Fruit fly (Drosophila melanogaster) whole organism, embryonic: Measurements from ENCODE around the gene CG5068.

ENCODE experiments used
- Ada2b ChIP-seq: fragments of 200-800 bp; sonication (Bioruptor generic); IDR thresholded peaks from 2 replicates; pipeline ENCODE4 v1.3.6; 2022; ENCODE audit warnings: missing biosample characterization, missing genetic modification characterization
- Antp ChIP-seq: fragments of 200-800 bp; sonication (Bioruptor generic); optimal IDR thresholded peaks from 3 replicates; lab custom pipeline; 2016; ENCODE audit warnings: missing biosample characterization, missing genetic modification characterization
- Asciz ChIP-seq: fragments of 200-800 bp; sonication (Bioruptor generic); optimal IDR thresholded peaks from 2 replicates; lab custom pipeline; 2017; ENCODE audit warnings: missing biosample characterization, mild to moderate bottlenecking, missing genetic modification characterization, missing genetic modification reagents
- Awh ChIP-seq: fragments of 200-800 bp; sonication (Bioruptor generic); IDR thresholded peaks from 2 replicates; pipeline ENCODE4, ENCODE4 v1.3.6; 2022; ENCODE audit warnings: missing biosample characterization, missing genetic modification characterization
- CG10366 ChIP-seq: fragments of 200-800 bp; sonication (Bioruptor generic); IDR thresholded peaks from 2 replicates; pipeline ENCODE4 v1.3.6; 2022; ENCODE audit warnings: missing biosample characterization, missing genetic modification characterization
- CG12744 ChIP-seq: fragments of 200-800 bp; sonication (Bioruptor generic); optimal IDR thresholded peaks from 2 replicates; lab custom pipeline; 2016; ENCODE audit warnings: missing biosample characterization, missing genetic modification characterization
- CG13287 ChIP-seq: fragments of 200-800 bp; sonication (Bioruptor generic); IDR thresholded peaks from 2 replicates; pipeline ENCODE4 v1.3.6; 2022; ENCODE audit warnings: missing biosample characterization, missing genetic modification characterization; ENCODE audit not compliant: partially characterized antibody
- CG13296 ChIP-seq: fragments of 200-800 bp; sonication (Bioruptor generic); optimal IDR thresholded peaks from 3 replicates; lab custom pipeline; 2018; ENCODE audit warnings: missing biosample characterization, mild to moderate bottlenecking, missing genetic modification characterization
- CG14014 ChIP-seq: fragments of 200-800 bp; sonication (Bioruptor generic); IDR thresholded peaks from 2 replicates; pipeline ENCODE4 v1.3.6; 2022; ENCODE audit warnings: missing biosample characterization, missing genetic modification characterization
- CG14050 ChIP-seq: fragments of 200-800 bp; sonication (Bioruptor generic); IDR thresholded peaks from 3 replicates; pipeline ENCODE4 v1.3.6; 2022; ENCODE audit warnings: missing biosample characterization, missing genetic modification characterization
- CG14441 ChIP-seq: fragments of 200-800 bp; sonication (Bioruptor generic); IDR thresholded peaks from 2 replicates; pipeline ENCODE4 v1.3.6; 2022; ENCODE audit warnings: missing biosample characterization, missing genetic modification characterization
- CG15269 ChIP-seq: fragments of 200-800 bp; sonication (Bioruptor generic); optimal IDR thresholded peaks from 2 replicates; lab custom pipeline; 2018; ENCODE audit warnings: missing biosample characterization, mild to moderate bottlenecking, missing genetic modification characterization, moderate library complexity
- CG1792 ChIP-seq: fragments of 200-800 bp; sonication (Bioruptor generic); optimal IDR thresholded peaks from 2 replicates; lab custom pipeline; 2016; ENCODE audit warnings: missing biosample characterization, missing genetic modification characterization
- CG18262 ChIP-seq: fragments of 200-800 bp; optimal IDR thresholded peaks from 3 replicates; lab custom pipeline; 2019; ENCODE audit warnings: missing biosample characterization, mild to moderate bottlenecking, missing genetic modification characterization, moderate library complexity
- CG1832 ChIP-seq: fragments of 200-800 bp; sonication (Bioruptor generic); optimal IDR thresholded peaks from 2 replicates; lab custom pipeline; 2017; ENCODE audit warnings: missing biosample characterization, mild to moderate bottlenecking, missing genetic modification characterization, inconsistent platforms
- CG18764 ChIP-seq: fragments of 200-800 bp; sonication (Bioruptor generic); optimal IDR thresholded peaks from 3 replicates; lab custom pipeline; 2016; ENCODE audit warnings: missing biosample characterization, missing genetic modification characterization
- CG2678 ChIP-seq: fragments of 200-800 bp; sonication (Bioruptor generic); optimal IDR thresholded peaks from 3 replicates; lab custom pipeline; 2019; ENCODE audit warnings: missing biosample characterization, mild to moderate bottlenecking, missing genetic modification characterization, moderate library complexity
- CG31224 ChIP-seq: fragments of 200-800 bp; sonication (Bioruptor generic); IDR thresholded peaks from 2 replicates; pipeline ENCODE4 v1.3.6; 2022; ENCODE audit warnings: missing biosample characterization, missing genetic modification characterization
- CG32532 ChIP-seq: fragments of 200-800 bp; sonication (Bioruptor generic); IDR thresholded peaks from 2 replicates; pipeline ENCODE4 v1.3.6; 2022; ENCODE audit warnings: missing biosample characterization, missing genetic modification characterization
- CG33213 ChIP-seq: fragments of 200-800 bp; sonication (Bioruptor generic); optimal IDR thresholded peaks from 3 replicates; lab custom pipeline; 2016; ENCODE audit warnings: missing biosample characterization, missing genetic modification characterization
- CG7372 ChIP-seq: fragments of 200-800 bp; sonication (Bioruptor generic); IDR thresholded peaks from 2 replicates; pipeline ENCODE4 v1.3.6; 2022; ENCODE audit warnings: missing biosample characterization, missing genetic modification characterization
- CG7786 ChIP-seq: fragments of 200-800 bp; sonication (Bioruptor generic); optimal IDR thresholded peaks from 2 replicates; lab custom pipeline; 2016; ENCODE audit warnings: missing biosample characterization, missing genetic modification characterization
- CG7839 ChIP-seq: fragments of 200-800 bp; sonication (Bioruptor generic); optimal IDR thresholded peaks from 3 replicates; lab custom pipeline; 2018; ENCODE audit warnings: missing biosample characterization, mild to moderate bottlenecking, missing genetic modification characterization, moderate library complexity
- CG7963 ChIP-seq: fragments of 200-800 bp; sonication (Bioruptor generic); IDR thresholded peaks from 3 replicates; pipeline ENCODE4 v1.3.6; 2022; ENCODE audit warnings: missing biosample characterization, missing genetic modification characterization; ENCODE audit not compliant: partially characterized antibody
- CG9609 ChIP-seq: fragments of 200-800 bp; sonication (Bioruptor generic); optimal IDR thresholded peaks from 3 replicates; lab custom pipeline; 2016; ENCODE audit warnings: missing biosample characterization, missing genetic modification characterization
- CG9727 ChIP-seq: fragments of 200-800 bp; sonication (Bioruptor generic); optimal IDR thresholded peaks from 3 replicates; lab custom pipeline; 2017; ENCODE audit warnings: missing biosample characterization, mild to moderate bottlenecking, missing genetic modification characterization
- CG9817 ChIP-seq: fragments of 200-800 bp; sonication (Bioruptor generic); optimal IDR thresholded peaks from 2 replicates; lab custom pipeline; 2018; ENCODE audit warnings: missing biosample characterization, mild to moderate bottlenecking, missing genetic modification characterization, moderate library complexity
- Dad ChIP-seq: fragments of 200-800 bp; sonication (Bioruptor generic); optimal IDR thresholded peaks from 3 replicates; lab custom pipeline; 2016; ENCODE audit warnings: missing biosample characterization, missing genetic modification characterization
- Doc3 ChIP-seq: fragments of 200-800 bp; sonication (Bioruptor generic); IDR thresholded peaks from 3 replicates; pipeline ENCODE4 v1.3.6; 2022; ENCODE audit warnings: missing biosample characterization, missing genetic modification characterization; ENCODE audit not compliant: partially characterized antibody
- Fer2 ChIP-seq: fragments of 200-800 bp; sonication (Bioruptor generic); optimal IDR thresholded peaks from 2 replicates; lab custom pipeline; 2018; ENCODE audit warnings: missing biosample characterization, mild to moderate bottlenecking, missing genetic modification characterization, moderate library complexity
- H15 ChIP-seq: fragments of 200-800 bp; sonication (Bioruptor generic); IDR thresholded peaks from 3 replicates; pipeline ENCODE4 v1.3.6; 2022; ENCODE audit warnings: missing biosample characterization, missing genetic modification characterization
- HLHmδ ChIP-seq: fragments of 200-800 bp; sonication (Bioruptor generic); optimal IDR thresholded peaks from 2 replicates; lab custom pipeline; 2018; ENCODE audit warnings: missing biosample characterization, mild to moderate bottlenecking, missing genetic modification characterization, moderate library complexity
- Hr3 ChIP-seq: fragments of 200-800 bp; sonication (Bioruptor generic); optimal IDR thresholded peaks from 3 replicates; lab custom pipeline; 2016; ENCODE audit warnings: missing biosample characterization, missing genetic modification characterization
- Hr78 ChIP-seq, 2 experiments: fragments of 200-800 bp in 1 of 2; fragments of >200 bp in 1 of 2; sonication (Bioruptor generic) in 1 of 2; optimal IDR thresholded peaks; 2 replicates each; lab custom pipeline; 2017 to 2019; ENCODE audit warnings: missing biosample characterization in 2 of 2, missing genetic modification characterization in 2 of 2, mild to moderate bottlenecking in 1 of 2, moderate library complexity in 1 of 2
- Lim3 ChIP-seq: fragments of 200-800 bp; sonication (Bioruptor generic); IDR thresholded peaks from 2 replicates; pipeline ENCODE4 v1.3.6; 2022; ENCODE audit warnings: missing biosample characterization, missing genetic modification characterization
- Lpt ChIP-seq: fragments of >200 bp; optimal IDR thresholded peaks from 2 replicates; lab custom pipeline; 2018; ENCODE audit warnings: missing biosample characterization, missing genetic modification characterization
- Nf-YC ChIP-seq: fragments of 200-800 bp; optimal IDR thresholded peaks from 3 replicates; lab custom pipeline; 2019; ENCODE audit warnings: missing biosample characterization, mild to moderate bottlenecking, missing genetic modification characterization, moderate library complexity
- Sox102F ChIP-seq: fragments of 200-800 bp; sonication (Bioruptor generic); optimal IDR thresholded peaks from 2 replicates; lab custom pipeline; 2018; ENCODE audit warnings: missing biosample characterization, mild to moderate bottlenecking, missing genetic modification characterization, moderate library complexity
- Trl ChIP-seq, 3 experiments: fragments of >200 bp in 2 of 3; fragments of 200-800 bp in 1 of 3; sonication (Bioruptor generic) in 1 of 3; optimal IDR thresholded peaks; 2 replicates in 1 of 3; 3 replicates in 2 of 3; lab custom pipeline; 2016 to 2017; ENCODE audit warnings: missing biosample characterization in 1 of 3, missing genetic modification characterization in 1 of 3
- al ChIP-seq: fragments of 200-800 bp; sonication (Bioruptor generic); IDR thresholded peaks from 2 replicates; pipeline ENCODE4 v1.3.6; 2022; ENCODE audit warnings: missing biosample characterization, missing genetic modification characterization
- ap ChIP-seq: fragments of 200-800 bp; sonication (Bioruptor generic); IDR thresholded peaks from 2 replicates; pipeline ENCODE4 v1.3.6; 2022; ENCODE audit warnings: missing biosample characterization, missing genetic modification characterization
- cad ChIP-seq: fragments of >200 bp; optimal IDR thresholded peaks from 2 replicates; lab custom pipeline; 2017; ENCODE audit warnings: missing biosample characterization, missing genetic modification characterization
- chn ChIP-seq: fragments of 200-800 bp; sonication (Bioruptor generic); optimal IDR thresholded peaks from 2 replicates; lab custom pipeline; 2016; ENCODE audit warnings: missing biosample characterization, missing genetic modification characterization
- dysf ChIP-seq: fragments of 200-800 bp; sonication (Bioruptor generic); IDR thresholded peaks from 3 replicates; pipeline ENCODE4 v1.3.6; 2022; ENCODE audit warnings: missing biosample characterization, missing genetic modification characterization
- gsb ChIP-seq: fragments of 200-800 bp; sonication (Bioruptor generic); IDR thresholded peaks from 2 replicates; pipeline ENCODE4 v1.3.6; 2022; ENCODE audit warnings: missing biosample characterization, missing genetic modification characterization
- inv ChIP-seq: fragments of 200-800 bp; sonication (Bioruptor generic); IDR thresholded peaks from 2 replicates; pipeline ENCODE4 v1.3.6; 2022; ENCODE audit warnings: missing biosample characterization, missing genetic modification characterization; ENCODE audit not compliant: partially characterized antibody
- p53 ChIP-seq: fragments of 200-800 bp; sonication (Bioruptor generic); optimal IDR thresholded peaks from 2 replicates; lab custom pipeline; 2016; ENCODE audit warnings: missing biosample characterization, missing genetic modification characterization
- phol ChIP-seq: fragments of 200-800 bp; sonication (Bioruptor generic); optimal IDR thresholded peaks from 3 replicates; lab custom pipeline; 2018; ENCODE audit warnings: missing biosample characterization, mild to moderate bottlenecking, missing genetic modification characterization, moderate library complexity
- pros ChIP-seq: fragments of 200-800 bp; sonication (Bioruptor generic); optimal IDR thresholded peaks from 3 replicates; lab custom pipeline; 2019; ENCODE audit warnings: missing biosample characterization, mild to moderate bottlenecking, missing genetic modification characterization, moderate library complexity
- slou ChIP-seq: fragments of 200-800 bp; sonication (Bioruptor generic); optimal IDR thresholded peaks from 3 replicates; lab custom pipeline; 2016; ENCODE audit warnings: missing biosample characterization, missing genetic modification characterization

Gene CG5068

DNA sequence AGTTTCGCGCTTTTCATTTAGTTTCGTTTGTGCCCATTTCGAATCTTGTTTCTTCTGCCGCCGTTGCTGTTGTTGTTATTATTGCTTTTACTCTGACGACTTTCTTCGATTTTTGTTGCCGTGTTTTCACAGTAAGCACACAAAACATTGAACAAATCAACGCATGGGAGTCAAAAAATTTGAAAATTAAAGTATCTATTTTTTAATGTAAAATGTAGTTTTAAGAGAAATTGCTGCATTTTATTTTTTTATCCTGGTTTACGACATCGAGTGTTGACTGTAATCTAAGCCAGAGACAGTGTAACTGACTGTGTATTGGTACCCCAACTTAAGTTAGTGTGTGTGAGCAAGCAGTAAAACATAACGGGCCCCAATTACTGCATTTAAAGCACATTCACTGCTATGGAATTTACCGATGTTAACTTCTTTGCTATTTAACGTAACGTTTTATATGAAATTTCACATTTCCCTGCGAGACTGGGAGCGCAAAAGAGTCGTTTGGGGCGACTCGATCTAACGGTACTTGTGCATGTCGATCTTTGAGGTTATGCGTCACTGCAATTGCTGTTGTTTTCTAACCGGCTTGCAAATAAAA lies 9.8 kb downstream of the CG5068 start (continued):
- TF ChIP-seq Lim3 (GFP tag; lab: Robert Waterston, UW) (0 out of 2 replicates have a peak, but pooled peaks have one; percentile 13), cad (GFP tag; lab: Kevin White, UChicago) (no peak), CG14014 (GFP tag; lab: Robert Waterston, UW) (peak; percentile 72), Hr3 (GFP tag; lab: Kevin White, UChicago) (peak; percentile 48), pros (no peak), Hr78 (GFP tag; optimal IDR thresholded peaks at IDR 0.05; lab: Kevin White, UChicago) (no peak), chn (peak; percentile 57), Ada2b (GFP tag; lab: Robert Waterston, UW) (peak; percentile 67), dysf (peak; percentile 54; the same call in 2 of the 3 replicates), CG1792 (GFP tag; lab: Kevin White, UChicago) (no peak), CG1832 (GFP tag; lab: Kevin White, UChicago) (no peak), CG31224 (0 out of 2 replicates have a peak, but pooled peaks have one; percentile 48), CG9609 (GFP tag; lab: Kevin White, UChicago) (peak; percentile 24), CG13296 (GFP tag; lab: Kevin White, UChicago) (no peak), Lpt (GFP tag; lab: Kevin White, UChicago) (no peak), slou (GFP tag; lab: Kevin White, UChicago) (no peak), CG13287 (no peak), CG12744 (GFP tag; lab: Kevin White, UChicago) (peak; percentile 11), CG33213 (peak; percentile 29), CG15269 (tag; lab: Kevin White, UChicago) (no peak), Trl (optimal IDR thresholded peaks at IDR 0.05; lab: Kevin White, UChicago) (no peak), Trl (GFP tag; optimal IDR thresholded peaks at IDR 0.05; lab: Kevin White, UChicago) (peak; percentile 33), CG7963 (no peak), Nf-YC (tag; lab: Kevin White, UChicago) (no peak), Sox102F (GFP tag; lab: Kevin White, UChicago) (peak; percentile 84), HLHmδ (GFP tag; lab: Kevin White, UChicago) (no peak), p53 (no peak), Awh (GFP tag; lab: Robert Waterston, UW) (no peak), CG7839 (tag; lab: Kevin White, UChicago) (peak; percentile 73), inv (no peak), Doc3 (GFP tag; lab: Robert Waterston, UW) (no peak), CG32532 (GFP tag; lab: Robert Waterston, UW) (peak; percentile 73), Fer2 (tag; lab: Kevin White, UChicago) (no peak), CG9817 (tag; lab: Kevin White, UChicago) (no peak), CG18262 (tag; lab: Kevin White, UChicago) (no peak), CG18764 (GFP tag; lab: Kevin White, UChicago) (peak; percentile 9), CG7372 (GFP tag; lab: Robert Waterston, UW) (0 out of 2 replicates have a peak, but pooled peaks have one; percentile 11), Asciz (GFP tag; lab: Kevin White, UChicago) (peak; percentile 61), al (GFP tag; lab: Robert Waterston, UW) (peak; percentile 47; the same call in 1 of the 2 replicates), CG2678 (no peak), CG7786 (GFP tag; lab: Kevin White, UChicago) (peak; percentile 32), Dad (no peak), CG9727 (GFP tag; lab: Kevin White, UChicago) (peak; percentile 59), CG14050 (GFP tag; lab: Robert Waterston, UW) (peak; percentile 44; the same call in 1 of the 3 replicates), gsb (GFP tag; lab: Robert Waterston, UW) (no peak), Antp (peak; percentile 20), ap (peak; percentile 45), CG10366 (peak; percentile 65), phol (peak; percentile 64), CG14441 (GFP tag; lab: Robert Waterston, UW) (peak; percentile 74), H15 (GFP tag; lab: Robert Waterston, UW) (peak; percentile 68; the same call in 2 of the 3 replicates)
